Worm (Caenorhabditis elegans): ENCODE measurements around the gene srd-18.

DNA sequence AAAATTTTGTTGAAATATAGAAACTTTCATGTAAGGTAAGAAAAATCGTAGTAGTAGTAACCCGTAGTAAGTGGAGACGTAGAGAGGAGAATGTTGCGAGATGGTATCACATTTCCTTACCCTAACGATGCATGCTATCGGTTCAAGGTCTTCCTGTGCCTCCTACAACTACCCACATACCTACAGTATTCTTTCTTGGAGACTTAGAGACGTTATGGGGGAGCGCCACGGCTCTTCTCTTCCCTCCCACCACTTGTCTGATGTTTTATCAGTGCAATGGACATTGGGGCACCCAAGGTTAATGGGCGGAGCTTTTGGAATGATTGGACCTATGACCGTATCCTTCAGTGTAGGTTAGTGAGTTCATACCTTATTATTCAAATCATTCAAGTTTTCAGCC is 35.7 kb downstream of the srd-18 start:
- TF ChIP-seq lim-7 (GFP tag; IDR thresholded peaks at IDR 0.05), result no peak; the same call in 1 of the 2 replicates
- no peak for TF ChIP-seq ceh-44 (GFP tag; IDR thresholded peaks at IDR 0.05)
- no peak for TF ChIP-seq nhr-10 (tag; optimal IDR thresholded peaks at IDR 0.05)
- no peak for TF ChIP-seq ama-1 (optimal IDR thresholded peaks at IDR 0.05)

Data from whole organism, L4 larva.